Fruit fly (Drosophila melanogaster): ENCODE results near the gene bgm.

bgm gene

dm6 chr2L:14022130-14022735 is 9.4 kb downstream of the bgm start (continued):
- TF ChIP-seq Bgb (GFP tag; IDR thresholded peaks at IDR 0.05; ENCODE audit: partially characterized antibody) (no peak), CrebB (tag; optimal IDR thresholded peaks at IDR 0.05) (peak; percentile 80), bcd (GFP tag; optimal IDR thresholded peaks at IDR 0.05) (peak; percentile 93), jing (GFP tag; optimal IDR thresholded peaks at IDR 0.05) (peak; percentile 50), C15 (GFP tag; IDR thresholded peaks at IDR 0.05) (peak; percentile 79), lov (optimal IDR thresholded peaks at IDR 0.05) (no peak), lov (GFP tag; IDR thresholded peaks at IDR 0.05) (peak; percentile 84), CG17186 (GFP tag; optimal IDR thresholded peaks at IDR 0.05) (peak; percentile 43), CG4617 (GFP tag; optimal IDR thresholded peaks at IDR 0.05; ENCODE audit: borderline replicate concordance) (peak; percentile 41), CG12299 (tag; optimal IDR thresholded peaks at IDR 0.05) (peak; percentile 97), h (optimal IDR thresholded peaks at IDR 0.05) (no peak), nmo (GFP tag; optimal IDR thresholded peaks at IDR 0.05) (peak; percentile 98), sima (GFP tag; optimal IDR thresholded peaks at IDR 0.05) (no peak), CG8388 (GFP tag; optimal IDR thresholded peaks at IDR 0.05) (peak; percentile 96), fru (optimal IDR thresholded peaks at IDR 0.05) (no peak), toy (GFP tag; IDR thresholded peaks at IDR 0.05) (no peak; the same call in none of the 2 replicates), pzg (GFP tag; optimal IDR thresholded peaks at IDR 0.05) (no peak), peb (GFP tag; IDR thresholded peaks at IDR 0.05) (peak; percentile 87), oc (tag; optimal IDR thresholded peaks at IDR 0.05) (peak; percentile 96), lilli (GFP tag; optimal IDR thresholded peaks at IDR 0.05) (peak; percentile 61), Fer1 (GFP tag; optimal IDR thresholded peaks at IDR 0.05) (peak; percentile 95), CG9817 (tag; optimal IDR thresholded peaks at IDR 0.05) (peak; percentile 93), CG3407 (GFP tag; optimal IDR thresholded peaks at IDR 0.05) (peak; percentile 92), pan (optimal IDR thresholded peaks at IDR 0.05) (no peak), pan (GFP tag; optimal IDR thresholded peaks at IDR 0.05 in 1 of 2, IDR thresholded peaks at IDR 0.05 in 1 of 2) (peak in 1 of 2 experiments; percentile 93), gem (tag; optimal IDR thresholded peaks at IDR 0.05) (peak; percentile 99), Bteb2 (GFP tag; optimal IDR thresholded peaks at IDR 0.05) (no peak), Hr3 (GFP tag; optimal IDR thresholded peaks at IDR 0.05) (peak; percentile 92), CG12769 (tag; optimal IDR thresholded peaks at IDR 0.05) (peak; percentile 69), Awh (GFP tag; IDR thresholded peaks at IDR 0.05) (peak; percentile 84), CG17612 (GFP tag; IDR thresholded peaks at IDR 0.05) (peak; percentile 65), Stat92E (GFP tag; optimal IDR thresholded peaks at IDR 0.05) (peak in 1 of 3 experiments; percentile 50), CG11093 (GFP tag; IDR thresholded peaks at IDR 0.05) (peak; percentile 89), caup (GFP tag; optimal IDR thresholded peaks at IDR 0.05; ENCODE audit: severe bottlenecking) (peak; percentile 88), Blimp-1 (GFP tag; optimal IDR thresholded peaks at IDR 0.05) (peak; percentile 93), CG4282 (GFP tag; optimal IDR thresholded peaks at IDR 0.05) (no peak), ems (GFP tag; optimal IDR thresholded peaks at IDR 0.05) (peak; percentile 32), tll (GFP tag; optimal IDR thresholded peaks at IDR 0.05) (peak in 1 of 2 experiments; percentile 63), CG32772 (GFP tag; IDR thresholded peaks at IDR 0.05) (peak; percentile 90), CG31365 (tag; optimal IDR thresholded peaks at IDR 0.05) (no peak), GATAe (GFP tag; conservative IDR thresholded peaks at IDR 0.05) (peak; percentile 69), dan (GFP tag; IDR thresholded peaks at IDR 0.05) (peak; percentile 46; the same call in 1 of the 2 replicates), corto (GFP tag; optimal IDR thresholded peaks at IDR 0.05) (no peak), pros (GFP tag; optimal IDR thresholded peaks at IDR 0.05) (no peak), CG4854 (GFP tag; optimal IDR thresholded peaks at IDR 0.05) (no peak), nerfin-1 (tag; optimal IDR thresholded peaks at IDR 0.05) (peak; percentile 94), CG17328 (GFP tag; IDR thresholded peaks at IDR 0.05) (peak; percentile 89), amos (GFP tag; IDR thresholded peaks at IDR 0.05; ENCODE audit: partially characterized antibody) (no peak; the same call in 1 of the 2 replicates), insv (GFP tag; optimal IDR thresholded peaks at IDR 0.05) (peak in 1 of 2 experiments; percentile 67), CG9797 (GFP tag; optimal IDR thresholded peaks at IDR 0.05) (no peak)

Measured in whole organism, embryonic.